Fruit fly (Drosophila melanogaster): Measurements from ENCODE around the gene ND-13B.

The ND-13B gene

dm6 chr3L:10709132-10709531 lies 15.2 kb upstream of the ND-13B start:
- TF ChIP-seq Myc (optimal IDR thresholded peaks at IDR 0.05) = no peak
- TF ChIP-seq ttk (optimal IDR thresholded peaks at IDR 0.05) = no peak
- TF ChIP-seq psq (optimal IDR thresholded peaks at IDR 0.05) = no peak
- TF ChIP-seq h (optimal IDR thresholded peaks at IDR 0.05) = no peak
- no peak for TF ChIP-seq insv (optimal IDR thresholded peaks at IDR 0.05)
- no peak for TF ChIP-seq Sin3A (optimal IDR thresholded peaks at IDR 0.05)

- no peak for TF ChIP-seq psq (optimal IDR thresholded peaks at IDR 0.05)
- TF ChIP-seq Myc (optimal IDR thresholded peaks at IDR 0.05) = no peak
- no peak for TF ChIP-seq Sin3A (optimal IDR thresholded peaks at IDR 0.05)
- TF ChIP-seq insv (optimal IDR thresholded peaks at IDR 0.05) = no peak
- TF ChIP-seq ttk (optimal IDR thresholded peaks at IDR 0.05) = no peak
- no peak for TF ChIP-seq h (optimal IDR thresholded peaks at IDR 0.05)
Observed at dm6 chr3L:10704482-10704993, 10.6 kb upstream of the ND-13B start.

dm6 chr3L:10702216-10702615 lies 8.3 kb upstream of the ND-13B start:
- TF ChIP-seq Sin3A (optimal IDR thresholded peaks at IDR 0.05) (no peak), Myc (optimal IDR thresholded peaks at IDR 0.05) (no peak), h (optimal IDR thresholded peaks at IDR 0.05) (no peak), ttk (optimal IDR thresholded peaks at IDR 0.05) (no peak), insv (optimal IDR thresholded peaks at IDR 0.05) (no peak), psq (optimal IDR thresholded peaks at IDR 0.05) (no peak)

- TF ChIP-seq Sin3A (optimal IDR thresholded peaks at IDR 0.05) (no peak), ttk (optimal IDR thresholded peaks at IDR 0.05) (no peak), psq (optimal IDR thresholded peaks at IDR 0.05) (no peak), h (optimal IDR thresholded peaks at IDR 0.05) (no peak), insv (optimal IDR thresholded peaks at IDR 0.05) (no peak), Myc (optimal IDR thresholded peaks at IDR 0.05) (no peak)
Observed at dm6 chr3L:10698182-10698581, 4.3 kb upstream of the ND-13B start.

dm6 chr3L:10697413-10698118 lies 3.7 kb upstream of the ND-13B start:
- no peak for TF ChIP-seq ttk (optimal IDR thresholded peaks at IDR 0.05)

- TF ChIP-seq ttk (optimal IDR thresholded peaks at IDR 0.05) (no peak), Myc (optimal IDR thresholded peaks at IDR 0.05) (no peak), insv (optimal IDR thresholded peaks at IDR 0.05) (no peak), Sin3A (optimal IDR thresholded peaks at IDR 0.05) (no peak), psq (optimal IDR thresholded peaks at IDR 0.05) (no peak), h (optimal IDR thresholded peaks at IDR 0.05) (no peak)
Observed at dm6 chr3L:10696635-10697412, 2.9 kb upstream of the ND-13B start, which contains the start of gene NijA. TSS of gene NijA (minus strand) at chr3L:10696877.

dm6 chr3L:10692459-10693217 lies 1.3 kb downstream of the ND-13B start, which contains the start of gene CG33493:
TSS of gene CG33493 (minus strand) at chr3L:10693167.
- TF ChIP-seq insv (optimal IDR thresholded peaks at IDR 0.05) (no peak), h (optimal IDR thresholded peaks at IDR 0.05) (no peak), psq (optimal IDR thresholded peaks at IDR 0.05) (no peak), ttk (optimal IDR thresholded peaks at IDR 0.05) (no peak), Sin3A (optimal IDR thresholded peaks at IDR 0.05) (no peak), Myc (optimal IDR thresholded peaks at IDR 0.05) (no peak)

dm6 chr3L:10690904-10691408 lies 3.0 kb downstream of the ND-13B start, which contains the start of gene CG11811:
TSS of gene CG11811 (plus strand) at chr3L:10691024.
- TF ChIP-seq psq (optimal IDR thresholded peaks at IDR 0.05) (no peak), Sin3A (optimal IDR thresholded peaks at IDR 0.05) (no peak)

dm6 chr3L:10686625-10687024 lies 7.3 kb downstream of the ND-13B start:
- TF ChIP-seq h (optimal IDR thresholded peaks at IDR 0.05) = no peak
- no peak for TF ChIP-seq insv (optimal IDR thresholded peaks at IDR 0.05)

- TF ChIP-seq psq (optimal IDR thresholded peaks at IDR 0.05) (no peak), h (optimal IDR thresholded peaks at IDR 0.05) (no peak)
Observed at dm6 chr3L:10684492-10684891, 9.4 kb downstream of the ND-13B start.

dm6 chr3L:10683899-10684340 lies 10.0 kb downstream of the ND-13B start:
- no peak for TF ChIP-seq insv (optimal IDR thresholded peaks at IDR 0.05)
- no peak for TF ChIP-seq Myc (optimal IDR thresholded peaks at IDR 0.05)
- TF ChIP-seq ttk (optimal IDR thresholded peaks at IDR 0.05) = no peak
- no peak for TF ChIP-seq Sin3A (optimal IDR thresholded peaks at IDR 0.05)
- no peak for TF ChIP-seq h (optimal IDR thresholded peaks at IDR 0.05)
- no peak for TF ChIP-seq psq (optimal IDR thresholded peaks at IDR 0.05)

dm6 chr3L:10682725-10683367 lies 11.1 kb downstream of the ND-13B start:
- TF ChIP-seq Myc (optimal IDR thresholded peaks at IDR 0.05) (no peak), insv (optimal IDR thresholded peaks at IDR 0.05) (no peak), h (optimal IDR thresholded peaks at IDR 0.05) (no peak), Sin3A (optimal IDR thresholded peaks at IDR 0.05) (no peak), psq (optimal IDR thresholded peaks at IDR 0.05) (no peak), ttk (optimal IDR thresholded peaks at IDR 0.05) (no peak)
